Fruit fly (Drosophila melanogaster): Measurements from ENCODE around the gene ninaG.

DNA sequence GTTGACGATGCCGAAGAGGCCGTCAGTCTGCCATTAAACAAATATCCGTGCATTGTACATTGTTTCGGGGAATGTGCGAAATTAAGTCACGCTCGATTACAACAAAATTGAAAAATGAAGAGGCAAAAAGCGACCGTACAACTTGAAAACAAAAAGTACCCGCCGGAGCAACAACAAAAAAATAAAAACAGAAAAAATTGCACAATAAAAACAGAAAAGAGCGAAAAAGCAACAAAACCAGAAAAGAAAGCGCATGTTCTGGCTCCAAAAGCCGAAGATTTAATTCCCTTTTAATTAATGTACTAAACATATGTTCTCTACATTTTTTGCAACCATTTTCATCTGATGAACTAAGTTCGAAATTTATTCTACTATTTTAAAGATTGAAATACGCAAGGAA, 35.0 kb upstream of the ninaG start:
- TF ChIP-seq insv (optimal IDR thresholded peaks at IDR 0.05) (no peak), psq (optimal IDR thresholded peaks at IDR 0.05) (no peak), Sin3A (optimal IDR thresholded peaks at IDR 0.05) (no peak), h (optimal IDR thresholded peaks at IDR 0.05) (no peak), ttk (optimal IDR thresholded peaks at IDR 0.05) (no peak), Myc (optimal IDR thresholded peaks at IDR 0.05) (no peak)
